Worm (Caenorhabditis elegans) whole organism, L1 larva: ENCODE data around the gene F47E1.2.

ENCODE experiments used
- C04F5.9 ChIP-seq: sonication (generic microtip); optimal IDR thresholded peaks from 2 replicates; lab custom pipeline; 2016; ENCODE audit warnings: missing genetic modification characterization, missing compliant biosample characterization
- C16A3.4 ChIP-seq: fragments of 150-350 bp; optimal IDR thresholded peaks from 2 replicates; lab custom pipeline; 2014; ENCODE audit warnings: missing biosample characterization, missing genetic modification characterization
- Y116A8C.19 ChIP-seq: sonication (generic microtip); optimal IDR thresholded peaks from 2 replicates; lab custom pipeline; 2016; ENCODE audit warnings: missing compliant biosample characterization, missing genetic modification characterization, borderline replicate concordance
- aly-2 ChIP-seq: fragments of 150-350 bp; optimal IDR thresholded peaks from 2 replicates; lab custom pipeline; 2014; ENCODE audit warnings: missing biosample characterization, missing genetic modification characterization
- ceh-63 ChIP-seq: fragments of 200-800 bp; sonication (Bioruptor generic); optimal IDR thresholded peaks from 2 replicates; lab custom pipeline; 2018; ENCODE audit warnings: mild to moderate bottlenecking, missing genetic modification characterization, missing compliant biosample characterization
- ceh-8 ChIP-seq: fragments of 200-800 bp; sonication (Bioruptor generic); optimal IDR thresholded peaks from 2 replicates; lab custom pipeline; 2018; ENCODE audit warnings: mild to moderate bottlenecking, missing genetic modification characterization, moderate library complexity, missing compliant biosample characterization
- ceh-88 ChIP-seq: fragments of 200-800 bp; sonication (Bioruptor generic); IDR thresholded peaks from 2 replicates; pipeline ENCODE4 v1.3.6; 2022; ENCODE audit warnings: missing genetic modification characterization, missing compliant biosample characterization
- dpl-1 ChIP-seq, 3 experiments: fragments of 150-350 bp in 2 of 3; sonication (generic microtip) in 1 of 3; optimal IDR thresholded peaks; 2 replicates each; lab custom pipeline; 2014 to 2017; ENCODE audit warnings: missing biosample characterization in 3 of 3, missing genetic modification characterization in 3 of 3, missing genetic modification reagents in 3 of 3
- efl-1 ChIP-seq, 4 experiments: fragments of 150-350 bp; optimal IDR thresholded peaks in 3 of 4; peaks in 1 of 4; 1 replicate in 1 of 4; 2 replicates in 3 of 4; lab custom pipeline; 2014; ENCODE audit warnings: missing biosample characterization in 2 of 4, missing genetic modification characterization in 2 of 4, missing genetic modification reagents in 2 of 4
- egl-13 ChIP-seq: sonication (generic microtip); optimal IDR thresholded peaks from 2 replicates; lab custom pipeline; 2016; ENCODE audit warnings: missing genotype, missing genetic modification reagents, missing genetic modification characterization, missing compliant biosample characterization
- elt-2 ChIP-seq: sonication (generic microtip); optimal IDR thresholded peaks from 2 replicates; lab custom pipeline; 2016; ENCODE audit warnings: missing genetic modification characterization, mild to moderate bottlenecking, inconsistent platforms, missing compliant biosample characterization, missing genetic modification reagents
- grh-1 ChIP-seq: fragments of 200-800 bp; sonication (Bioruptor generic); IDR thresholded peaks from 2 replicates; pipeline ENCODE4 v1.3.6; 2022; ENCODE audit warnings: missing genetic modification reagents, missing genetic modification characterization, missing compliant biosample characterization
- hlh-4 ChIP-seq: sonication (generic microtip); optimal IDR thresholded peaks from 2 replicates; lab custom pipeline; 2016; ENCODE audit warnings: mild to moderate bottlenecking, missing genetic modification characterization, missing compliant biosample characterization
- hpl-2 ChIP-seq: fragments of 150-350 bp; optimal IDR thresholded peaks from 2 replicates; lab custom pipeline; 2014; ENCODE audit warnings: missing biosample characterization, missing genetic modification reagents, missing genetic modification characterization
- irx-1 ChIP-seq: sonication (generic microtip); optimal IDR thresholded peaks from 2 replicates; lab custom pipeline; 2016; ENCODE audit warnings: missing genetic modification characterization, missing compliant biosample characterization
- jun-1 ChIP-seq: fragments of 150-350 bp; optimal IDR thresholded peaks from 2 replicates; lab custom pipeline; 2014; ENCODE audit warnings: missing biosample characterization, missing genetic modification reagents, missing genetic modification characterization
- lin-39 ChIP-seq: fragments of 150-350 bp; optimal IDR thresholded peaks from 2 replicates; lab custom pipeline; 2014; ENCODE audit warnings: missing biosample characterization, missing genetic modification reagents, missing genetic modification characterization
- lir-3 ChIP-seq: sonication (generic microtip); optimal IDR thresholded peaks from 2 replicates; lab custom pipeline; 2016; ENCODE audit warnings: mild to moderate bottlenecking, missing genetic modification characterization, moderate library complexity, missing compliant biosample characterization; ENCODE audit not compliant: poor library complexity
- nhr-76 ChIP-seq: sonication (generic microtip); optimal IDR thresholded peaks from 2 replicates; lab custom pipeline; 2017; ENCODE audit warnings: missing biosample characterization, missing genetic modification characterization
- nhr-85 ChIP-seq: sonication (generic microtip); peaks from one replicate; lab custom pipeline; 2016; ENCODE audit warnings: missing genetic modification characterization, inconsistent platforms, missing compliant biosample characterization
- pqm-1 ChIP-seq: sonication (generic microtip); optimal IDR thresholded peaks from 3 replicates; lab custom pipeline; 2017; ENCODE audit warnings: missing biosample characterization, missing genetic modification characterization
- skn-1 ChIP-seq: fragments of 150-350 bp; optimal IDR thresholded peaks from 2 replicates; lab custom pipeline; 2014; ENCODE audit warnings: missing biosample characterization, missing genetic modification characterization
- snu-23 ChIP-seq: sonication (generic microtip); optimal IDR thresholded peaks from 2 replicates; lab custom pipeline; 2016; ENCODE audit warnings: missing genetic modification characterization, missing compliant biosample characterization
- sptf-1 ChIP-seq: fragments of 150-350 bp; optimal IDR thresholded peaks from 2 replicates; lab custom pipeline; 2014; ENCODE audit warnings: missing biosample characterization, missing genetic modification characterization
- tlp-1 ChIP-seq: fragments of 150-350 bp; optimal IDR thresholded peaks from 2 replicates; lab custom pipeline; 2014; ENCODE audit warnings: missing biosample characterization, missing genetic modification characterization
- unc-62 ChIP-seq: fragments of 150-350 bp; optimal IDR thresholded peaks from 2 replicates; lab custom pipeline; 2014; ENCODE audit warnings: missing biosample characterization, missing genetic modification reagents, missing genetic modification characterization
- unc-98 ChIP-seq: fragments of 200-800 bp; sonication (Bioruptor generic); IDR thresholded peaks from 2 replicates; pipeline ENCODE4 v1.3.6; 2022; ENCODE audit warnings: missing genetic modification characterization, missing compliant biosample characterization
- ztf-11 ChIP-seq, 2 experiments: sonication (generic microtip); optimal IDR thresholded peaks; 2 replicates each; lab custom pipeline; 2016 to 2017; ENCODE audit warnings: missing genetic modification characterization in 2 of 2, missing biosample characterization in 1 of 2, missing compliant biosample characterization in 1 of 2

The F47E1.2 gene

DNA sequence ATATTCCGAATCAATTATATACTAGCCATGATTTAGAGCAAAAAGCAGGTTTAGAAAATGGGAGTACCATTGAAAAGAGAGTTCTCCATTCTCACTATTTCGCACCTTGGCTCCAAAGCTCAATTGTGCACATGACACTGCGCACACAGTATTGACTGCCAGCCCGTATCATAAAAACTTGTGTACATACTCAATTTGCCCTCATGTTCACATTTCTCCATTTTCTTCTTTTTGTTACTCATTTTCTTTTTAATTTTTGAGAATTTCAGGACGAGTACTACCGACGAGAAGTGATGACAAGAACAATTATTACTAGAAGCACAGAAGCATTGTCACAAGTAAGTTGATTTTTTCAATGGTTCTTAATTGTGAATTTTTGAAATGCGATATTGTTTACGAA is 46.9 kb downstream of the F47E1.2 start:
- no peak for TF ChIP-seq hpl-2 (GFP tag; lab: Kevin White, UChicago)
- no peak for TF ChIP-seq unc-62 (GFP tag; lab: Kevin White, UChicago)
- TF ChIP-seq efl-1 (optimal IDR thresholded peaks at IDR 0.05; lab: Kevin White, UChicago) = no peak
- peak in 1 of 2 experiments; percentile 85 for TF ChIP-seq efl-1 (GFP tag; optimal IDR thresholded peaks at IDR 0.05 in 1 of 2; lab: Kevin White, UChicago)
- no peak for TF ChIP-seq sptf-1
- TF ChIP-seq jun-1 = no peak
- no peak for TF ChIP-seq Y116A8C.19 (tag; lab: Kevin White, UChicago)
- TF ChIP-seq grh-1 (GFP tag; lab: Robert Waterston, UW) = no peak
- no peak for TF ChIP-seq ceh-63 (GFP tag; lab: Kevin White, UChicago)
- TF ChIP-seq elt-2 = peak; percentile 28
- TF ChIP-seq C04F5.9 (tag; lab: Kevin White, UChicago) = no peak
- TF ChIP-seq dpl-1 (GFP tag; optimal IDR thresholded peaks at IDR 0.05; lab: Kevin White, UChicago) = no peak
- no peak for TF ChIP-seq skn-1 (tag; lab: Kevin White, UChicago)
- no peak for TF ChIP-seq egl-13 (tag; lab: Kevin White, UChicago)
- no peak for TF ChIP-seq ceh-8 (GFP tag; lab: Kevin White, UChicago)

DNA sequence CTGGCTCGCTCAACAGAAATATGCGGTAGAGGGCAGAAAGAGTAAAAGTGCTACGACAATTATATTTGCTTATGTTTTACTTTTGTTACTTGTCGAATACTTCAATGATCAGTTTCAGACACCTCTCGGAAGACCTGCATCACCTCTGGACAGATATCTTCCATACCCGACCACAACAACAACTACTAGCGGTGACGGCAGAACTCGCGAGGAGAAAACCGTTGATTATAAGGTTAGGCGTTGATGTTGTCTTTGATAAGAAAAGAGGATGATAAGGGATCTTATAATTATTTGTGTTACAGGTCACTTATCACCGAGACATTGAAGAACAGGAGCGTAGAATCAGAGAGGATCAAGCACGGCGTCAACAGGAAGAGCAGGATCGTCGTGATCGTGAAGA is 47.6 kb downstream of the F47E1.2 start:
- TF ChIP-seq snu-23 (GFP tag; lab: Kevin White, UChicago) (no peak), hpl-2 (GFP tag; lab: Kevin White, UChicago) (no peak), ceh-63 (GFP tag; lab: Kevin White, UChicago) (no peak), elt-2 (peak; percentile 54), unc-98 (GFP tag; lab: Robert Waterston, UW) (no peak), efl-1 (optimal IDR thresholded peaks at IDR 0.05; lab: Kevin White, UChicago) (no peak), efl-1 (GFP tag; optimal IDR thresholded peaks at IDR 0.05 in 1 of 2; lab: Kevin White, UChicago) (peak in 1 of 2 experiments; percentile 87)

DNA sequence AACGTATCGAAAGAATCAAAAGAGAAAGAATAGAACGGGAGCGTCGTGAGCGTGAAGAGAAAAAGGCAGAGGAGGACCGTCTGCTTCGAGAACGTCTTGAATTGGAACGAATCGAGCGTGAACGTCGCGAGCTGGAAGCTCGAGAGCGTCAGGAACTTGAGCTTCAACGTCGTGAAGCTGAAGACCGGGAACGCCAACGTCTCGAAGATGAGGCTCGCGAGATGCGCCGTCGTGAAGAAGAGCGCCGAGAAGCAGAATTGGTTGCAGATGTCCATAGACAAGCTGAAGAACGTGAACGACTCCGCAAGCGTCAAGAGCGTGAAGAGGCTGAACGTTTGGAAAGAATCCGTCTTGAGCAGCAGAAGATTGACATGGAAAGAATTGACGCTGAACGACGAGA is 48.4 kb downstream of the F47E1.2 start:
- no peak for TF ChIP-seq grh-1 (GFP tag; lab: Robert Waterston, UW)

DNA sequence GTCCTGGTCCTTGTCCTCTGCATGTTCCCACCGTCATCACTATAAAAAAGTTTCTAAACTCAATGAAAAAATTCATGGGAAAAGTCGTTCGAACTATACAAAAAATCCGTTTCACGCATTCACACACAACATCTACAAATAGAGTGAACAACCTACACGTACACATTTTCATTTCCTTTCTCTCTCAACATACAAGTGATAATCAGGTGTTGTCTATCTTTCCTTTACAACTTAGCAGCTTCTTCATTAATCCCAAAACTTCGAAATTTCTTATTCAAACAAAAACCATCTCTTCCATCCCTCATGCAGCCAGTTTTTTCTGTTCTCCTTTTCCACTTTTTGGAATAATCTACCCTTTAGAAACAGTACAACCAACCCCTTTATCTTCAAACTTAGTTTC is 50.4 kb downstream of the F47E1.2 start:
- TF ChIP-seq hlh-4 (tag; lab: Kevin White, UChicago) (no peak), lir-3 (tag; lab: Kevin White, UChicago) (no peak), ceh-88 (GFP tag; lab: Robert Waterston, UW) (no peak), unc-62 (GFP tag; lab: Kevin White, UChicago) (no peak), nhr-85 (tag; lab: Kevin White, UChicago) (no peak), nhr-76 (tag; lab: Kevin White, UChicago) (no peak), C16A3.4 (tag; lab: Kevin White, UChicago) (no peak), irx-1 (tag; lab: Kevin White, UChicago) (no peak), aly-2 (tag; lab: Kevin White, UChicago) (no peak), ztf-11 (tag; optimal IDR thresholded peaks at IDR 0.05; lab: Kevin White, UChicago) (no peak), tlp-1 (tag; lab: Kevin White, UChicago) (no peak), pqm-1 (tag; lab: Kevin White, UChicago) (no peak), lin-39 (no peak)
